Fruit fly (Drosophila melanogaster): ENCODE data around the gene Mp.

Mp gene

DNA sequence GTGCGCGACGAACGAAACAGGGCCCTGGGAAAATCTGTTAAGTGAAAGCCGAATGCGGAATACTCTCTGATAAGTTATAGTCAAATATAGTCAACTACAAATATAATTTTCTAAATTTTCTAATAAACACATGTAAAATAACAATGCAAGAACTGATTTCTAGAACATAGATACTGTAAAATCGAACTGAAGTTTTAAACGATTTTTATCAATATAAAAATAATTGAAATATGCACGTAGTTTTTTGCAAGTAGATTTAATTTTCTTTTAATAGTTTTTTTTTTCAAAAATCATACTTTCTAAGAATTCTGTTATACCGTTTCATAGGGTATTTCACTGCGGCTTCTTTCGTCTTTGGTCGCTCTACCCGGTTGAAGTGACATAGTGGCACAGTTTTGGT, 9.7 kb downstream of the Mp start (continued):
- TF ChIP-seq rib (GFP tag; IDR thresholded peaks at IDR 0.05): no peak
- 0 out of 2 replicates have a peak, but pooled peaks have one; percentile 25 for TF ChIP-seq Gsc (GFP tag; IDR thresholded peaks at IDR 0.05)
- TF ChIP-seq CG10462 (GFP tag; optimal IDR thresholded peaks at IDR 0.05): peak; percentile 75
- peak; percentile 95 for TF ChIP-seq CG13424 (tag; optimal IDR thresholded peaks at IDR 0.05)
- TF ChIP-seq CG4854 (GFP tag; optimal IDR thresholded peaks at IDR 0.05): peak; percentile 21
- TF ChIP-seq Hsf (GFP tag; optimal IDR thresholded peaks at IDR 0.05): peak; percentile 71
- peak; percentile 30 for TF ChIP-seq repo (GFP tag; optimal IDR thresholded peaks at IDR 0.05)
- peak; percentile 90 for TF ChIP-seq Abd-B (GFP tag; optimal IDR thresholded peaks at IDR 0.05)
- peak; percentile 75 for TF ChIP-seq unpg (GFP tag; optimal IDR thresholded peaks at IDR 0.05)
- TF ChIP-seq Xbp1 (GFP tag; optimal IDR thresholded peaks at IDR 0.05): peak; percentile 80
- TF ChIP-seq Hr51 (GFP tag; optimal IDR thresholded peaks at IDR 0.05): peak in 1 of 2 experiments; percentile 97
- TF ChIP-seq CG8281 (tag; optimal IDR thresholded peaks at IDR 0.05): peak; percentile 73
- TF ChIP-seq eyg (GFP tag; optimal IDR thresholded peaks at IDR 0.05): peak; percentile 42
- TF ChIP-seq Ptx1 (GFP tag; IDR thresholded peaks at IDR 0.05): peak; percentile 77
- no peak for TF ChIP-seq Atf3 (GFP tag; optimal IDR thresholded peaks at IDR 0.05)
- TF ChIP-seq CG6791 (GFP tag; IDR thresholded peaks at IDR 0.05; ENCODE audit: partially characterized antibody): no peak
- no peak for TF ChIP-seq dati (GFP tag; IDR thresholded peaks at IDR 0.05)
- TF ChIP-seq CG18262 (tag; optimal IDR thresholded peaks at IDR 0.05): peak; percentile 88
- no peak for TF ChIP-seq CG18011 (GFP tag; optimal IDR thresholded peaks at IDR 0.05)
- peak; percentile 61 for TF ChIP-seq Oaz (GFP tag; IDR thresholded peaks at IDR 0.05)
- no peak for TF ChIP-seq tna (GFP tag; IDR thresholded peaks at IDR 0.05; ENCODE audit: partially characterized antibody)
- peak; percentile 66 for TF ChIP-seq CG11723 (GFP tag; optimal IDR thresholded peaks at IDR 0.05)
- TF ChIP-seq odd (GFP tag; optimal IDR thresholded peaks at IDR 0.05): peak; percentile 85
- TF ChIP-seq Six4 (GFP tag; optimal IDR thresholded peaks at IDR 0.05): peak; percentile 77
- TF ChIP-seq Elba2 (GFP tag; optimal IDR thresholded peaks at IDR 0.05): no peak
- TF ChIP-seq btn (GFP tag; optimal IDR thresholded peaks at IDR 0.05): no peak
- TF ChIP-seq Rfx (GFP tag; IDR thresholded peaks at IDR 0.05): peak; percentile 63
- TF ChIP-seq CG4328 (GFP tag; optimal IDR thresholded peaks at IDR 0.05): peak; percentile 78
- TF ChIP-seq CG13775 (GFP tag; optimal IDR thresholded peaks at IDR 0.05): peak; percentile 48
- peak; percentile 65 for TF ChIP-seq Dek (tag; optimal IDR thresholded peaks at IDR 0.05)
- TF ChIP-seq Hr78 (GFP tag; optimal IDR thresholded peaks at IDR 0.05): peak in 1 of 2 experiments; percentile 91
- TF ChIP-seq CG13287 (GFP tag; IDR thresholded peaks at IDR 0.05; ENCODE audit: partially characterized antibody): no peak
- TF ChIP-seq zf30C (GFP tag; optimal IDR thresholded peaks at IDR 0.05): no peak
- no peak for TF ChIP-seq CG11456 (GFP tag; IDR thresholded peaks at IDR 0.05)
- TF ChIP-seq CG4424 (GFP tag; optimal IDR thresholded peaks at IDR 0.05): peak; percentile 83
- TF ChIP-seq Fer2 (tag; optimal IDR thresholded peaks at IDR 0.05): peak; percentile 61
- peak in 1 of 2 experiments; percentile 41 for TF ChIP-seq crp (GFP tag; optimal IDR thresholded peaks at IDR 0.05)
- TF ChIP-seq luna (GFP tag; optimal IDR thresholded peaks at IDR 0.05): no peak
- peak; percentile 33; the same call in 1 of the 2 replicates for TF ChIP-seq ro (GFP tag; IDR thresholded peaks at IDR 0.05)
- TF ChIP-seq CG10366 (GFP tag; IDR thresholded peaks at IDR 0.05): peak; percentile 59
- no peak for TF ChIP-seq CG1832 (GFP tag; optimal IDR thresholded peaks at IDR 0.05)
- TF ChIP-seq trh (GFP tag; optimal IDR thresholded peaks at IDR 0.05): peak; percentile 55
- peak; percentile 76 for TF ChIP-seq CG9727 (GFP tag; optimal IDR thresholded peaks at IDR 0.05)
- TF ChIP-seq Adf1 (GFP tag; IDR thresholded peaks at IDR 0.05): no peak
- peak; percentile 92 for TF ChIP-seq CG10147 (GFP tag; optimal IDR thresholded peaks at IDR 0.05)
- peak; percentile 13 for TF ChIP-seq fu2 (GFP tag; optimal IDR thresholded peaks at IDR 0.05)
- no peak for TF ChIP-seq tup (GFP tag; optimal IDR thresholded peaks at IDR 0.05)
- TF ChIP-seq CG14860 (GFP tag; IDR thresholded peaks at IDR 0.05; ENCODE audit: partially characterized antibody): no peak
- TF ChIP-seq hkb (optimal IDR thresholded peaks at IDR 0.05): no peak
- peak; percentile 81 for TF ChIP-seq hkb (GFP tag; IDR thresholded peaks at IDR 0.05)
